Worm (Caenorhabditis elegans): ENCODE measurements around the gene aat-1.

DNA sequence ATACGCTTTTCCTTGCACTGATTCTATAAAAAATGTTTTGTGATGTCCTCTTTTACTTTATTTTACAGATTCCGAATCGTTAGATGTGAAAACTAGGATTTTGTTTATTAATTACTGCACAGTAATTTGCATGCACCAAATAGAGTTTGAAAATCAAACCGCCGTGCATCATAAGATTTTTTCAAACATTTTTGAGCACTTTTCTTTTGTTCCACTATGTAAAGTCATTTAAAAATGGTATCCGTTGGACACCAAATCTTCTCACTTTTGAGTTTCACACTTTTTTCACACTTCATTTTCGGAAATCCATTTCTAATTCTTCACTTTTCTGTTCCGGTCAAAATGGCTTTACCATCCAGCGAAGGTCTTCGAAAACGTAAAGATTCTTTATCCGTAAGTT, 41.7 kb upstream of the aat-1 start, which contains the start of gene degl-2:
- TF ChIP-seq ceh-36 (tag; optimal IDR thresholded peaks at IDR 0.05) (no peak), tbx-37 (GFP tag; conservative IDR thresholded peaks at IDR 0.05) (no peak), scrt-1 (GFP tag; IDR thresholded peaks at IDR 0.05) (no peak), tra-4 (tag; optimal IDR thresholded peaks at IDR 0.05) (no peak), ceh-13 (GFP tag; optimal IDR thresholded peaks at IDR 0.05) (no peak), aly-1 (tag; optimal IDR thresholded peaks at IDR 0.05) (no peak), ets-7 (tag; optimal IDR thresholded peaks at IDR 0.05) (no peak), ama-1 (optimal IDR thresholded peaks at IDR 0.05) (no peak)

Measured in whole organism, early embryonic.